Fruit fly (Drosophila melanogaster): ENCODE data around the gene CG9331.

CG9331 gene

dm6 chr2L:20799991-20800897 lies 22.4 kb upstream of the CG9331 start (continued):
- TF ChIP-seq Usf (GFP tag; optimal IDR thresholded peaks at IDR 0.05) (peak; percentile 25), MESR4 (GFP tag; optimal IDR thresholded peaks at IDR 0.05) (peak; percentile 21), yki (optimal IDR thresholded peaks at IDR 0.05) (no peak), Lpt (GFP tag; optimal IDR thresholded peaks at IDR 0.05) (no peak), CG7963 (GFP tag; IDR thresholded peaks at IDR 0.05; ENCODE audit: partially characterized antibody) (no peak), CG43689 (GFP tag; IDR thresholded peaks at IDR 0.05) (peak; percentile 53; the same call in 1 of the 2 replicates), CG1792 (GFP tag; optimal IDR thresholded peaks at IDR 0.05) (peak; percentile 69), sob (GFP tag; IDR thresholded peaks at IDR 0.05) (peak; percentile 76), CG18476 (GFP tag; optimal IDR thresholded peaks at IDR 0.05) (peak; percentile 53), CG10654 (GFP tag; optimal IDR thresholded peaks at IDR 0.05) (peak; percentile 39), Sox100B (GFP tag; optimal IDR thresholded peaks at IDR 0.05) (peak; percentile 1), CG15269 (tag; optimal IDR thresholded peaks at IDR 0.05) (peak; percentile 78), Elba2 (GFP tag; optimal IDR thresholded peaks at IDR 0.05) (no peak), Hey (tag; optimal IDR thresholded peaks at IDR 0.05) (peak; percentile 38), Scr (GFP tag; IDR thresholded peaks at IDR 0.05; ENCODE audit: partially characterized antibody) (no peak), CkIIα-i1 (GFP tag; IDR thresholded peaks at IDR 0.05) (0 out of 2 replicates have a peak, but pooled peaks have one; percentile 20), pum (GFP tag; optimal IDR thresholded peaks at IDR 0.05) (peak; percentile 61), esg (GFP tag; conservative IDR thresholded peaks at IDR 0.05) (peak; percentile 73), sens (GFP tag) (peak; percentile 93), tll (GFP tag; optimal IDR thresholded peaks at IDR 0.05) (peak in 1 of 2 experiments; percentile 59), al (GFP tag; IDR thresholded peaks at IDR 0.05) (peak; percentile 62; the same call in 1 of the 2 replicates), salm (tag; optimal IDR thresholded peaks at IDR 0.05) (no peak), lab (GFP tag; optimal IDR thresholded peaks at IDR 0.05) (peak; percentile 92), zfh2 (GFP tag; optimal IDR thresholded peaks at IDR 0.05) (peak; percentile 84), YL-1 (GFP tag; optimal IDR thresholded peaks at IDR 0.05) (no peak), org-1 (GFP tag; optimal IDR thresholded peaks at IDR 0.05) (peak; percentile 74), CG4282 (GFP tag; optimal IDR thresholded peaks at IDR 0.05) (peak; percentile 40), CG3163 (GFP tag; optimal IDR thresholded peaks at IDR 0.05) (peak; percentile 34), CG6854 (GFP tag; optimal IDR thresholded peaks at IDR 0.05) (peak; percentile 73), ap (GFP tag; IDR thresholded peaks at IDR 0.05) (0 out of 2 replicates have a peak, but pooled peaks have one; percentile 22), Dip3 (GFP tag; optimal IDR thresholded peaks at IDR 0.05) (peak; percentile 81), CG18599 (GFP tag; optimal IDR thresholded peaks at IDR 0.05) (peak; percentile 96), dimm (GFP tag; IDR thresholded peaks at IDR 0.05) (no peak), CG2678 (tag; optimal IDR thresholded peaks at IDR 0.05) (peak; percentile 87), Abd-B (GFP tag; optimal IDR thresholded peaks at IDR 0.05) (peak; percentile 68), gcm (GFP tag; optimal IDR thresholded peaks at IDR 0.05) (peak; percentile 47), CG15601 (tag; optimal IDR thresholded peaks at IDR 0.05) (peak; percentile 27), hkb (optimal IDR thresholded peaks at IDR 0.05) (no peak), hkb (GFP tag; IDR thresholded peaks at IDR 0.05) (peak; percentile 77), Ets65A (GFP tag) (peak; percentile 96), inv (GFP tag; IDR thresholded peaks at IDR 0.05; ENCODE audit: partially characterized antibody) (no peak), CG31224 (GFP tag; IDR thresholded peaks at IDR 0.05) (peak; percentile 97), bigmax (GFP tag; optimal IDR thresholded peaks at IDR 0.05) (no peak), trh (GFP tag; optimal IDR thresholded peaks at IDR 0.05) (no peak), CG11504 (tag; optimal IDR thresholded peaks at IDR 0.05) (peak; percentile 73), Drgx (GFP tag; IDR thresholded peaks at IDR 0.05) (peak; percentile 79), slp2 (GFP tag; optimal IDR thresholded peaks at IDR 0.05) (peak; percentile 40), Rx (GFP tag; IDR thresholded peaks at IDR 0.05) (peak; percentile 60; the same call in 1 of the 2 replicates), CG30431 (GFP tag; optimal IDR thresholded peaks at IDR 0.05) (peak; percentile 52)

All from whole organism, embryonic.